Comparison of ENCODE assay signal across 5 fruit fly cellular contexts in the genomic region with DNA sequence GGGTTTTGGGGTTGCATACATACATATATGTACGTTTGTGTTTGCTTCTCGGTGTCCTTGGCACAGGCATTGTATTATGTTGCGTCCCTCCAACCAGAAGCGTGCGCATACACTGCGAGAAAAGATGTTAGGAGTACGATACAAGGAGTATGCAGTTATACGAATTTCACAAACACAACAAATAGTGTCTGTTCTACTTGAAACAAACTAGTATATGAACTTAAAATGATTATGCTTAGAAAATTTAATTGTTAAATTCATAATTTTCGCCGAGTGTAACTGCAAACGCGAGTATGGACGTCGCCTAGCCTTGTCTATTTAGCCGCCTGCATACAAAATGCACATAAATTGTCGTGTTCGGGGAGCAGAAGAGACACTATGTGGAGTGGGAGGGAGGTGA.
A peak's percentile ranks its signal among the peaks of the same experiment; 100 is the strongest.
TF ChIP-seq lines count a peak whose summit lies in the region.

No protein-coding gene starts in this region.

- no peak for TF ChIP-seq CTCF in whole organism, embryonic (GFP tag; optimal IDR thresholded peaks at IDR 0.05; lab: Kevin White, UChicago)

TF ChIP-seq in whole organism, adult, 20 proteins besides CTCF, POLR2A, EP300 and RAD21:
- TF ChIP-seq Crg-1 (GFP tag; optimal IDR thresholded peaks at IDR 0.05; lab: Kevin White, UChicago) (no peak), CG7045 (GFP tag; optimal IDR thresholded peaks at IDR 0.05; lab: Kevin White, UChicago) (peak; percentile 51), CG5204 (GFP tag; optimal IDR thresholded peaks at IDR 0.05; lab: Kevin White, UChicago) (peak; percentile 7), cic (GFP tag; optimal IDR thresholded peaks at IDR 0.05; lab: Kevin White, UChicago) (no peak), toe (GFP tag; optimal IDR thresholded peaks at IDR 0.05; lab: Kevin White, UChicago) (peak; percentile 37), Hr96 (GFP tag; optimal IDR thresholded peaks at IDR 0.05; lab: Kevin White, UChicago) (peak; percentile 20), kay (GFP tag; lab: Kevin White, UChicago; ENCODE audit: borderline replicate concordance) (no peak)

TF ChIP-seq in whole organism, embryonic, 481 proteins besides CTCF, POLR2A, EP300 and RAD21:
- TF ChIP-seq CG15514 (GFP tag; optimal IDR thresholded peaks at IDR 0.05; lab: Kevin White, UChicago) (no peak), CG1603 (tag; optimal IDR thresholded peaks at IDR 0.05; lab: Kevin White, UChicago) (peak; percentile 16), btn (GFP tag; optimal IDR thresholded peaks at IDR 0.05; lab: Kevin White, UChicago) (no peak), prd (optimal IDR thresholded peaks at IDR 0.05; lab: Kevin White, UChicago) (no peak), prd (GFP tag; IDR thresholded peaks at IDR 0.05; lab: Robert Waterston, UW) (peak; percentile 15; the same call in 1 of the 3 replicates), CG3281 (GFP tag; optimal IDR thresholded peaks at IDR 0.05; lab: Kevin White, UChicago) (no peak), bcd (GFP tag; optimal IDR thresholded peaks at IDR 0.05; lab: Kevin White, UChicago) (no peak), Bdp1 (GFP tag; optimal IDR thresholded peaks at IDR 0.05; lab: Kevin White, UChicago) (no peak)

TF ChIP-seq in whole organism, prepupa, 60 proteins besides CTCF, POLR2A, EP300 and RAD21 (continues in another document):
- TF ChIP-seq CG10631 (GFP tag; optimal IDR thresholded peaks at IDR 0.05; lab: Kevin White, UChicago), result peak; percentile 11
- TF ChIP-seq Smox (GFP tag; optimal IDR thresholded peaks at IDR 0.05; lab: Kevin White, UChicago), result no peak
- TF ChIP-seq CG11294 (GFP tag; IDR thresholded peaks at IDR 0.05; lab: Robert Waterston, UW), result no peak
- peak; percentile 2 for TF ChIP-seq CG32006 (GFP tag; optimal IDR thresholded peaks at IDR 0.05; lab: Kevin White, UChicago)
- TF ChIP-seq CG11762 (GFP tag; optimal IDR thresholded peaks at IDR 0.05; lab: Kevin White, UChicago; ENCODE audit: insufficient read depth), result no peak
- TF ChIP-seq Eip78C (GFP tag; lab: Kevin White, UChicago), result peak; percentile 54
- TF ChIP-seq Met (GFP tag; optimal IDR thresholded peaks at IDR 0.05; lab: Kevin White, UChicago), result peak; percentile 15
- no peak for TF ChIP-seq CG8319 (GFP tag; optimal IDR thresholded peaks at IDR 0.05; lab: Kevin White, UChicago)
- no peak for TF ChIP-seq fd85E (GFP tag; optimal IDR thresholded peaks at IDR 0.05; lab: Kevin White, UChicago)
- peak; percentile 2 for TF ChIP-seq pdm3 (GFP tag; optimal IDR thresholded peaks at IDR 0.05; lab: Kevin White, UChicago)
- TF ChIP-seq CG6854 (GFP tag; optimal IDR thresholded peaks at IDR 0.05; lab: Kevin White, UChicago), result no peak
- TF ChIP-seq CG3032 (tag; optimal IDR thresholded peaks at IDR 0.05; lab: Kevin White, UChicago), result peak; percentile 13
- TF ChIP-seq achi (GFP tag; optimal IDR thresholded peaks at IDR 0.05; lab: Kevin White, UChicago), result peak; percentile 23
- TF ChIP-seq salr (GFP tag; optimal IDR thresholded peaks at IDR 0.05; lab: Kevin White, UChicago), result no peak
- no peak for TF ChIP-seq lz (GFP tag; optimal IDR thresholded peaks at IDR 0.05; lab: Kevin White, UChicago)
- peak; percentile 23 for TF ChIP-seq Eip75B (GFP tag; optimal IDR thresholded peaks at IDR 0.05; lab: Kevin White, UChicago)
- peak; percentile 1 for TF ChIP-seq topi (GFP tag; optimal IDR thresholded peaks at IDR 0.05; lab: Kevin White, UChicago)
- TF ChIP-seq Sox14 (GFP tag; optimal IDR thresholded peaks at IDR 0.05; lab: Kevin White, UChicago), result no peak
- TF ChIP-seq CG1621 (tag; optimal IDR thresholded peaks at IDR 0.05; lab: Kevin White, UChicago), result peak; percentile 23
- no peak for TF ChIP-seq spab (GFP tag; optimal IDR thresholded peaks at IDR 0.05; lab: Kevin White, UChicago)
- TF ChIP-seq CG6276 (GFP tag; optimal IDR thresholded peaks at IDR 0.05; lab: Kevin White, UChicago), result no peak
- TF ChIP-seq CG8119 (GFP tag; IDR thresholded peaks at IDR 0.05; lab: Robert Waterston, UW), result no peak
- no peak for TF ChIP-seq Hr4 (GFP tag; optimal IDR thresholded peaks at IDR 0.05; lab: Kevin White, UChicago)
- TF ChIP-seq Blimp-1 (GFP tag; optimal IDR thresholded peaks at IDR 0.05; lab: Kevin White, UChicago), result no peak
- no peak for TF ChIP-seq CG34406 (GFP tag; optimal IDR thresholded peaks at IDR 0.05; lab: Kevin White, UChicago)

TF ChIP-seq in whole organism, pupa, 21 proteins besides CTCF, POLR2A, EP300 and RAD21:
- TF ChIP-seq CG8301 (tag; optimal IDR thresholded peaks at IDR 0.05; lab: Kevin White, UChicago), result peak; percentile 1
- no peak for TF ChIP-seq Snoo (tag; optimal IDR thresholded peaks at IDR 0.05; lab: Kevin White, UChicago)
- peak; percentile 11 for TF ChIP-seq CG14655 (GFP tag; optimal IDR thresholded peaks at IDR 0.05; lab: Kevin White, UChicago)
- no peak for TF ChIP-seq CG32121 (GFP tag; IDR thresholded peaks at IDR 0.05; lab: Robert Waterston, UW)
- peak; percentile 43 for TF ChIP-seq CG15710 (tag; optimal IDR thresholded peaks at IDR 0.05; lab: Kevin White, UChicago)
- TF ChIP-seq CG10348 (GFP tag; IDR thresholded peaks at IDR 0.05; lab: Robert Waterston, UW), result no peak
- no peak for TF ChIP-seq CG13204 (GFP tag; optimal IDR thresholded peaks at IDR 0.05; lab: Kevin White, UChicago)
- TF ChIP-seq CG8159 (tag; optimal IDR thresholded peaks at IDR 0.05; lab: Kevin White, UChicago), result peak; percentile 55
- TF ChIP-seq CG12605 (GFP tag; IDR thresholded peaks at IDR 0.05; lab: Robert Waterston, UW), result no peak
- TF ChIP-seq Pif1B (GFP tag; optimal IDR thresholded peaks at IDR 0.05; lab: Kevin White, UChicago), result no peak
- no peak for TF ChIP-seq Ets98B (GFP tag; IDR thresholded peaks at IDR 0.05; lab: Robert Waterston, UW)
- TF ChIP-seq gl (tag; optimal IDR thresholded peaks at IDR 0.05; lab: Kevin White, UChicago), result no peak
- TF ChIP-seq Pif1A (GFP tag; optimal IDR thresholded peaks at IDR 0.05; lab: Kevin White, UChicago), result peak; percentile 0
- no peak for TF ChIP-seq CG34367 (tag; optimal IDR thresholded peaks at IDR 0.05; lab: Kevin White, UChicago)
- no peak; the same call in 2 of the 3 replicates for TF ChIP-seq CG4496 (GFP tag; IDR thresholded peaks at IDR 0.05; lab: Robert Waterston, UW)
- no peak for TF ChIP-seq EcR (GFP tag; optimal IDR thresholded peaks at IDR 0.05; lab: Kevin White, UChicago)
- no peak for TF ChIP-seq fd96Ca (GFP tag; IDR thresholded peaks at IDR 0.05; lab: Robert Waterston, UW)
- peak; percentile 26 for TF ChIP-seq CG9948 (tag; optimal IDR thresholded peaks at IDR 0.05; lab: Kevin White, UChicago)
- no peak for TF ChIP-seq CG17806 (tag; optimal IDR thresholded peaks at IDR 0.05; lab: Kevin White, UChicago)
- TF ChIP-seq D1 (tag; optimal IDR thresholded peaks at IDR 0.05; lab: Kevin White, UChicago), result no peak
- no peak for TF ChIP-seq rn (GFP tag; IDR thresholded peaks at IDR 0.05; lab: Robert Waterston, UW)

TF ChIP-seq in whole organism, wandering third instar larva, 38 proteins besides CTCF, POLR2A, EP300 and RAD21:
- peak; percentile 24 for TF ChIP-seq h (GFP tag; optimal IDR thresholded peaks at IDR 0.05; lab: Kevin White, UChicago)
- TF ChIP-seq Sp1 (GFP tag; optimal IDR thresholded peaks at IDR 0.05; lab: Kevin White, UChicago), result peak; percentile 6
- peak; percentile 30 for TF ChIP-seq HLH106 (tag; optimal IDR thresholded peaks at IDR 0.05; lab: Kevin White, UChicago)
- TF ChIP-seq foxo (GFP tag; optimal IDR thresholded peaks at IDR 0.05; lab: Kevin White, UChicago), result peak in 1 of 2 experiments; percentile 34
- no peak for TF ChIP-seq GATAd (GFP tag; optimal IDR thresholded peaks at IDR 0.05; lab: Kevin White, UChicago)
- peak; percentile 12 for TF ChIP-seq fru (GFP tag; optimal IDR thresholded peaks at IDR 0.05; lab: Kevin White, UChicago)
